Worm (Caenorhabditis elegans) whole organism, young adult: ENCODE results near the gene trm-1.

Experiments
- C17E4.6 ChIP-seq: fragments of 200-800 bp; sonication (Bioruptor generic); IDR thresholded peaks from 2 replicates; pipeline ENCODE4 v1.3.6; 2022; ENCODE audit warnings: missing genetic modification reagents, missing genetic modification characterization, missing compliant biosample characterization
- F37B4.10 ChIP-seq: fragments of 200-800 bp; sonication (Bioruptor generic); IDR thresholded peaks from 2 replicates; pipeline ENCODE4 v1.3.6; 2022; ENCODE audit warnings: missing genetic modification characterization, missing compliant biosample characterization
- ama-1 ChIP-seq, 3 experiments: fragments of 150-350 bp in 1 of 3; sonication (generic microtip) in 2 of 3; optimal IDR thresholded peaks; 2 replicates each; lab custom pipeline; 2014 to 2018; ENCODE audit warnings: missing biosample characterization in 2 of 3, missing genetic modification characterization in 2 of 3, missing genetic modification reagents in 2 of 3
- aptf-3 ChIP-seq: fragments of 200-800 bp; sonication (Bioruptor generic); IDR thresholded peaks from 2 replicates; pipeline ENCODE4 v1.3.6; 2022; ENCODE audit warnings: missing genetic modification characterization, missing compliant biosample characterization
- ceh-91 ChIP-seq: fragments of 200-800 bp; sonication (Bioruptor generic); IDR thresholded peaks from 2 replicates; pipeline ENCODE4 v1.3.6; 2022; ENCODE audit warnings: missing genetic modification reagents, missing genetic modification characterization, missing compliant biosample characterization
- ets-4 ChIP-seq: fragments of 200-800 bp; sonication (Bioruptor generic); optimal IDR thresholded peaks from 2 replicates; lab custom pipeline; 2018; ENCODE audit warnings: mild to moderate bottlenecking, missing genetic modification characterization, missing compliant biosample characterization
- mes-4 ChIP-seq: sonication (generic microtip); optimal IDR thresholded peaks from 2 replicates; lab custom pipeline; 2016; ENCODE audit warnings: missing genotype, missing genetic modification characterization, missing compliant biosample characterization
- mxl-1 ChIP-seq: sonication (generic microtip); optimal IDR thresholded peaks from 2 replicates; lab custom pipeline; 2016; ENCODE audit warnings: missing genetic modification characterization, missing compliant biosample characterization
- nfya-1 ChIP-seq: sonication (generic microtip); optimal IDR thresholded peaks from 2 replicates; lab custom pipeline; 2017; ENCODE audit warnings: antibody characterized with exemption, missing compliant biosample characterization, missing genetic modification characterization, borderline replicate concordance; ENCODE audit not compliant: insufficient read depth
- pha-4 ChIP-seq: fragments of 150-350 bp; sonication (generic microtip); optimal IDR thresholded peaks from 2 replicates; lab custom pipeline; 2014; ENCODE audit warnings: missing biosample characterization, missing genetic modification reagents, missing genetic modification characterization
- sea-2 ChIP-seq: fragments of 200-800 bp; sonication (Bioruptor generic); IDR thresholded peaks from 2 replicates; pipeline ENCODE4 v1.3.6; 2022; ENCODE audit warnings: missing genetic modification characterization, missing compliant biosample characterization
- sptf-2 ChIP-seq: fragments of 200-800 bp; sonication (Bioruptor generic); optimal IDR thresholded peaks from 2 replicates; lab custom pipeline; 2018; ENCODE audit warnings: mild to moderate bottlenecking, missing genetic modification characterization, missing compliant biosample characterization
- unc-62 ChIP-seq: fragments of 150-350 bp; optimal IDR thresholded peaks from 2 replicates; lab custom pipeline; 2014; ENCODE audit warnings: missing biosample characterization, missing genetic modification reagents, missing genetic modification characterization
- ztf-18 ChIP-seq: sonication (generic microtip); optimal IDR thresholded peaks from 2 replicates; lab custom pipeline; 2016; ENCODE audit warnings: missing genotype, mild to moderate bottlenecking, missing genetic modification characterization, missing compliant biosample characterization

- no peak for TF ChIP-seq sptf-2 (GFP tag; lab: Kevin White, UChicago)
- TF ChIP-seq mes-4 (tag; lab: Kevin White, UChicago) = no peak
- no peak for TF ChIP-seq aptf-3 (GFP tag; lab: Robert Waterston, UW)
- no peak for TF ChIP-seq ets-4 (GFP tag; lab: Kevin White, UChicago)
- TF ChIP-seq unc-62 (GFP tag; lab: Kevin White, UChicago) = no peak
- no peak for TF ChIP-seq ztf-18 (tag; lab: Kevin White, UChicago)
- TF ChIP-seq F37B4.10 = no peak
- TF ChIP-seq ama-1 (optimal IDR thresholded peaks at IDR 0.05; lab: Kevin White, UChicago) = no peak
- no peak for TF ChIP-seq ama-1 (GFP tag; optimal IDR thresholded peaks at IDR 0.05; lab: Kevin White, UChicago)
- TF ChIP-seq nfya-1 (tag; lab: Kevin White, UChicago) = no peak
- no peak for TF ChIP-seq pha-4 (tag; lab: Kevin White, UChicago)
- no peak for TF ChIP-seq ceh-91 (GFP tag; lab: Robert Waterston, UW)
- no peak for TF ChIP-seq mxl-1 (tag; lab: Kevin White, UChicago)
- no peak for TF ChIP-seq sea-2 (GFP tag; lab: Robert Waterston, UW)
- no peak for TF ChIP-seq C17E4.6
Measured at ce11 chrV:14140733-14141132, 44.7 kb downstream of the trm-1 start.
